Worm (Caenorhabditis elegans) whole organism, L1 larva: ENCODE results near the gene C17C3.9.

Source experiments
- Y116A8C.19 ChIP-seq: sonication (generic microtip); optimal IDR thresholded peaks from 2 replicates; lab custom pipeline; 2016; ENCODE audit warnings: missing compliant biosample characterization, missing genetic modification characterization, borderline replicate concordance
- alr-1 ChIP-seq: fragments of 200-800 bp; sonication (Bioruptor generic); optimal IDR thresholded peaks from 2 replicates; lab custom pipeline; 2018; ENCODE audit warnings: borderline replicate concordance, mild to moderate bottlenecking, missing genetic modification characterization, missing compliant biosample characterization
- ama-1 ChIP-seq: fragments of 150-350 bp; optimal IDR thresholded peaks from 2 replicates; lab custom pipeline; 2014
- ceh-63 ChIP-seq: fragments of 200-800 bp; sonication (Bioruptor generic); optimal IDR thresholded peaks from 2 replicates; lab custom pipeline; 2018; ENCODE audit warnings: mild to moderate bottlenecking, missing genetic modification characterization, missing compliant biosample characterization
- ceh-8 ChIP-seq: fragments of 200-800 bp; sonication (Bioruptor generic); optimal IDR thresholded peaks from 2 replicates; lab custom pipeline; 2018; ENCODE audit warnings: mild to moderate bottlenecking, missing genetic modification characterization, moderate library complexity, missing compliant biosample characterization
- ceh-82 ChIP-seq, 3 experiments: fragments of 150-350 bp in 1 of 3; sonication (generic microtip) in 2 of 3; optimal IDR thresholded peaks; 2 replicates each; lab custom pipeline; 2014 to 2017; ENCODE audit warnings: missing biosample characterization in 3 of 3, missing genetic modification characterization in 3 of 3
- ceh-90 ChIP-seq: sonication (generic microtip); optimal IDR thresholded peaks from 2 replicates; lab custom pipeline; 2016; ENCODE audit warnings: missing genetic modification characterization, missing compliant biosample characterization
- dpl-1 ChIP-seq, 3 experiments: fragments of 150-350 bp in 2 of 3; sonication (generic microtip) in 1 of 3; optimal IDR thresholded peaks; 2 replicates each; lab custom pipeline; 2014 to 2017; ENCODE audit warnings: missing biosample characterization in 3 of 3, missing genetic modification characterization in 3 of 3, missing genetic modification reagents in 3 of 3
- efl-1 ChIP-seq, 4 experiments: fragments of 150-350 bp; optimal IDR thresholded peaks in 3 of 4; peaks in 1 of 4; 1 replicate in 1 of 4; 2 replicates in 3 of 4; lab custom pipeline; 2014; ENCODE audit warnings: missing biosample characterization in 2 of 4, missing genetic modification characterization in 2 of 4, missing genetic modification reagents in 2 of 4
- egl-13 ChIP-seq: sonication (generic microtip); optimal IDR thresholded peaks from 2 replicates; lab custom pipeline; 2016; ENCODE audit warnings: missing genotype, missing genetic modification reagents, missing genetic modification characterization, missing compliant biosample characterization
- egl-27 ChIP-seq, 2 experiments: fragments of 150-350 bp in 1 of 2; sonication (generic microtip); optimal IDR thresholded peaks; 3 replicates each; lab custom pipeline; 2017 to 2018; ENCODE audit warnings: missing biosample characterization in 2 of 2, missing genetic modification characterization in 2 of 2, missing genetic modification reagents in 2 of 2
- elt-2 ChIP-seq: sonication (generic microtip); optimal IDR thresholded peaks from 2 replicates; lab custom pipeline; 2016; ENCODE audit warnings: missing genetic modification characterization, mild to moderate bottlenecking, inconsistent platforms, missing compliant biosample characterization, missing genetic modification reagents
- elt-3 ChIP-seq, 6 experiments: fragments of 150-350 bp in 1 of 6; sonication (generic microtip); optimal IDR thresholded peaks; 2 replicates each; lab custom pipeline; 2017 to 2018; ENCODE audit warnings: missing biosample characterization in 6 of 6, missing genetic modification characterization in 6 of 6, inconsistent platforms in 1 of 6
- ets-5 ChIP-seq: fragments of 200-800 bp; sonication (Bioruptor generic); IDR thresholded peaks from 2 replicates; pipeline ENCODE4 v1.3.6; 2022; ENCODE audit warnings: missing genetic modification characterization, missing compliant biosample characterization
- fkh-8 ChIP-seq: sonication (generic microtip); optimal IDR thresholded peaks from 2 replicates; lab custom pipeline; 2016; ENCODE audit warnings: mild to moderate bottlenecking, missing genetic modification characterization, missing compliant biosample characterization
- hpl-2 ChIP-seq: fragments of 150-350 bp; optimal IDR thresholded peaks from 2 replicates; lab custom pipeline; 2014; ENCODE audit warnings: missing biosample characterization, missing genetic modification reagents, missing genetic modification characterization
- irx-1 ChIP-seq: sonication (generic microtip); optimal IDR thresholded peaks from 2 replicates; lab custom pipeline; 2016; ENCODE audit warnings: missing genetic modification characterization, missing compliant biosample characterization
- isw-1 ChIP-seq: fragments of 200-800 bp; sonication (Bioruptor generic); IDR thresholded peaks from 2 replicates; pipeline ENCODE4 v1.3.6; 2022; ENCODE audit warnings: missing genetic modification characterization, missing compliant biosample characterization
- lin-15B ChIP-seq: fragments of 150-350 bp; sonication (generic microtip); optimal IDR thresholded peaks from 3 replicates; lab custom pipeline; 2014; ENCODE audit warnings: missing biosample characterization, missing genetic modification characterization
- lir-3 ChIP-seq: sonication (generic microtip); optimal IDR thresholded peaks from 2 replicates; lab custom pipeline; 2016; ENCODE audit warnings: mild to moderate bottlenecking, missing genetic modification characterization, moderate library complexity, missing compliant biosample characterization; ENCODE audit not compliant: poor library complexity
- lsy-2 ChIP-seq, 2 experiments: fragments of 150-350 bp; optimal IDR thresholded peaks; 2 replicates each; lab custom pipeline; 2014; ENCODE audit warnings: missing biosample characterization in 2 of 2, missing genetic modification characterization in 2 of 2
- mdl-1 ChIP-seq, 2 experiments: fragments of 150-350 bp; optimal IDR thresholded peaks; 2 replicates each; lab custom pipeline; 2014 to 2017; ENCODE audit warnings: missing biosample characterization in 2 of 2, missing genetic modification characterization in 2 of 2, inconsistent platforms in 1 of 2
- mep-1 ChIP-seq: fragments of 150-350 bp; optimal IDR thresholded peaks from 2 replicates; lab custom pipeline; 2014; ENCODE audit warnings: missing biosample characterization, missing genetic modification characterization
- nhr-11 ChIP-seq: fragments of 150-350 bp; optimal IDR thresholded peaks from 2 replicates; lab custom pipeline; 2014; ENCODE audit warnings: missing biosample characterization, missing genetic modification characterization
- nhr-19 ChIP-seq: fragments of 200-800 bp; sonication (Bioruptor generic); conservative IDR thresholded peaks from 2 replicates; pipeline ENCODE4 v1.3.6; 2022; ENCODE audit warnings: missing genetic modification characterization, missing compliant biosample characterization
- nhr-20 ChIP-seq: sonication (generic microtip); optimal IDR thresholded peaks from 2 replicates; lab custom pipeline; 2016; ENCODE audit warnings: mild to moderate bottlenecking, missing genetic modification characterization, missing compliant biosample characterization
- nhr-47 ChIP-seq: sonication (generic microtip); optimal IDR thresholded peaks from 2 replicates; lab custom pipeline; 2016; ENCODE audit warnings: mild to moderate bottlenecking, missing genetic modification characterization, moderate library complexity, missing compliant biosample characterization
- nhr-71 ChIP-seq: sonication (generic microtip); optimal IDR thresholded peaks from 2 replicates; lab custom pipeline; 2016; ENCODE audit warnings: mild to moderate bottlenecking, missing genetic modification characterization, moderate library complexity, missing compliant biosample characterization
- nhr-90 ChIP-seq: sonication (generic microtip); optimal IDR thresholded peaks from 2 replicates; lab custom pipeline; 2016; ENCODE audit warnings: mild to moderate bottlenecking, missing genetic modification characterization, missing compliant biosample characterization; ENCODE audit not compliant: poor library complexity
- pqm-1 ChIP-seq: sonication (generic microtip); optimal IDR thresholded peaks from 3 replicates; lab custom pipeline; 2017; ENCODE audit warnings: missing biosample characterization, missing genetic modification characterization
- rnt-1 ChIP-seq: sonication (generic microtip); optimal IDR thresholded peaks from 2 replicates; lab custom pipeline; 2016; ENCODE audit warnings: mild to moderate bottlenecking, missing genetic modification characterization, moderate library complexity, missing compliant biosample characterization
- skn-1 ChIP-seq: fragments of 150-350 bp; optimal IDR thresholded peaks from 2 replicates; lab custom pipeline; 2014; ENCODE audit warnings: missing biosample characterization, missing genetic modification characterization
- snpc-4 ChIP-seq: fragments of 150-350 bp; optimal IDR thresholded peaks from 2 replicates; lab custom pipeline; 2014; ENCODE audit warnings: missing biosample characterization, missing genetic modification characterization
- sox-4 ChIP-seq: sonication (generic microtip); optimal IDR thresholded peaks from 2 replicates; lab custom pipeline; 2016; ENCODE audit warnings: missing genetic modification characterization, missing compliant biosample characterization
- sup-37 ChIP-seq: fragments of 200-800 bp; sonication (Bioruptor generic); optimal IDR thresholded peaks from 2 replicates; lab custom pipeline; 2018; ENCODE audit warnings: mild to moderate bottlenecking, missing genetic modification characterization, missing compliant biosample characterization
- swsn-7 ChIP-seq: sonication (generic microtip); optimal IDR thresholded peaks from 2 replicates; lab custom pipeline; 2016; ENCODE audit warnings: missing genetic modification characterization, missing compliant biosample characterization
- tbx-2 ChIP-seq: sonication (generic microtip); optimal IDR thresholded peaks from 2 replicates; lab custom pipeline; 2016; ENCODE audit warnings: missing genetic modification characterization, missing compliant biosample characterization
- tlp-1 ChIP-seq: fragments of 150-350 bp; optimal IDR thresholded peaks from 2 replicates; lab custom pipeline; 2014; ENCODE audit warnings: missing biosample characterization, missing genetic modification characterization
- unc-86 ChIP-seq: sonication (generic microtip); optimal IDR thresholded peaks from 2 replicates; lab custom pipeline; 2016; ENCODE audit warnings: missing genetic modification characterization, missing compliant biosample characterization
- xbp-1 ChIP-seq: sonication (generic microtip); optimal IDR thresholded peaks from 2 replicates; lab custom pipeline; 2016; ENCODE audit warnings: missing genetic modification characterization, missing compliant biosample characterization
- zag-1 ChIP-seq: fragments of 150-350 bp; optimal IDR thresholded peaks from 2 replicates; lab custom pipeline; 2014; ENCODE audit warnings: missing biosample characterization, missing genetic modification characterization
- zip-4 ChIP-seq: fragments of 200-800 bp; sonication (Bioruptor generic); optimal IDR thresholded peaks from 2 replicates; lab custom pipeline; 2018; ENCODE audit warnings: mild to moderate bottlenecking, missing genetic modification characterization, moderate library complexity, missing compliant biosample characterization
- ztf-4 ChIP-seq: fragments of 150-350 bp; optimal IDR thresholded peaks from 2 replicates; lab custom pipeline; 2014; ENCODE audit warnings: missing biosample characterization, missing genetic modification characterization

The C17C3.9 gene

DNA sequence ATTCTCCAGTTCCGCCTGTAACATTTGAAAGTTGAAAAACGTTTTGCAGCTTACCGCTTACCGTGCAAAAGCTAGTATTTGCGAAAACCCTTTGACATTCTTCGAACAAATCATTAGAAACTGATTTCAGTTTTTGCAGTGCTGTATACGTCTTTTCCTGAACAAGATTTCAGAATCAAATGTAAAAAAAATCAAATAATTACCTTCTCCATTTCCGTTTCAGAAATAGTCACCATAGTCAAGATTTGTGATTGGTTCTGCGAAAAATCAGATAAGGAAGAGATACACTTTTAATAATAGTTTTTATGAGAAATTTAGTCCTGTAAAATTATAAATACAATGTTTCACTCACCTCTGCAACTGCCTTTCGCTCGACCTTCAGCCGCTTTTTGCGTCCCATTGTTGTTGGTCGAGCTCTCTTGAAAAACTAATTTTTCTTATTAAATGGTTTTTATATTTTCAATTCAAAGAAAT lies at the start of gene C17C3.9:
C17C3.9 (minus strand) TSS at position 424 of the 474 bp plus-strand sequence.
- TF ChIP-seq ama-1: no peak
- TF ChIP-seq lir-3 (tag; lab: Kevin White, UChicago): no peak
- TF ChIP-seq lsy-2 (tag; optimal IDR thresholded peaks at IDR 0.05; lab: Kevin White, UChicago): no peak
- TF ChIP-seq irx-1 (tag; lab: Kevin White, UChicago): no peak
- no peak for TF ChIP-seq nhr-47 (tag; lab: Kevin White, UChicago)
- no peak for TF ChIP-seq snpc-4
- TF ChIP-seq, all 84 proteins: peak for 0

DNA sequence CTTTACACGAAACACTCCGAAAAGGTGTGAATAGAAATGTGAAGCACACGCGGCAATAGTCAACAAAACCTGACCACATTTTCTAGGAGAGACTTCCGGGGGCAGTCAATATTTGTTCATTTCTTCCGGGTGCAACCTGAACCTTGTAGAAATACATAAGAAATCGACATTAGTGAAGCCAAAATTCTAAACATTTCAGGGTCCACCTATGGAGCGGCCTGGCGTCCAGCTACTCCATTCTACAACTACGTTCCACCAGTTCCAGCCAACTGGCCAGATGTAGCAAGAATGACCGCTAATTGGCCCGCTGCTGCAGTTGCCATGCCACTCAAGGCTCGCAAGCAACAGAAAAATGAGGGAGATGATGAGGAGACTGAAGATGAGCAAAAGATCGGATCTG lies 47.2 kb upstream of the C17C3.9 start:
- no peak for TF ChIP-seq sox-4 (tag; lab: Kevin White, UChicago)
- no peak for TF ChIP-seq Y116A8C.19
- TF ChIP-seq alr-1 (tag; lab: Kevin White, UChicago): no peak
- TF ChIP-seq skn-1 (tag; lab: Kevin White, UChicago): no peak
- TF ChIP-seq ets-5 (GFP tag; lab: Robert Waterston, UW): no peak
- TF ChIP-seq hpl-2 (GFP tag; lab: Kevin White, UChicago): no peak
- no peak for TF ChIP-seq sup-37 (GFP tag; lab: Kevin White, UChicago)
- TF ChIP-seq nhr-20 (tag; lab: Kevin White, UChicago): no peak
- TF ChIP-seq, all 84 proteins: peak for 0

DNA sequence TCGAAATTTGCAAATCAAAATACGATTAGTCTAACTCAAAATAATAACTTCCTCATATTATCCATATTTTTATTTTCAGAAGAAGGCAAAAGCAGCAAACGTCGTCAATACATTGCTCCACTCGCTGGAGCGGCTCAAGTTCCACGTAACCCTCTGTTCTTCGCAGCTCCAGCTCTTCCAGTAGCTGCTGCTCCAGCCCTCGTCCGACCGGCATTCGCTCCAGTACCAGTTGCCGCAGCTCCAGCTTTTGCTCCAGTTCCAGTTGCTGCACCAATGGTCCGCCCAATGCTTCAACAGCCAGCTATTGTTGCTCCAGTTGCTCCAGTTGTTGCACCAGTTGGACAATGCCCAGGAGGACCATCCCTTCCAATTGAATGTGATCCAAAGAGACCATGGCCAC lies 46.6 kb upstream of the C17C3.9 start:
- no peak for TF ChIP-seq mep-1 (tag; lab: Kevin White, UChicago)
- no peak for TF ChIP-seq ceh-90
- no peak for TF ChIP-seq egl-27 (tag; optimal IDR thresholded peaks at IDR 0.05; lab: Kevin White, UChicago)
- no peak for TF ChIP-seq isw-1 (GFP tag; lab: Robert Waterston, UW)
- TF ChIP-seq Y116A8C.19: no peak
- TF ChIP-seq nhr-20 (tag; lab: Kevin White, UChicago): no peak
- no peak for TF ChIP-seq swsn-7 (tag; lab: Kevin White, UChicago)
- TF ChIP-seq alr-1 (tag; lab: Kevin White, UChicago): no peak
- no peak for TF ChIP-seq ceh-82 (tag; optimal IDR thresholded peaks at IDR 0.05; lab: Kevin White, UChicago)
- no peak for TF ChIP-seq pqm-1 (tag; lab: Kevin White, UChicago)
- no peak for TF ChIP-seq sox-4 (tag; lab: Kevin White, UChicago)
- TF ChIP-seq zag-1 (tag; lab: Kevin White, UChicago): no peak
- TF ChIP-seq elt-3 (tag; optimal IDR thresholded peaks at IDR 0.05; lab: Kevin White, UChicago): no peak
- TF ChIP-seq ceh-63 (GFP tag; lab: Kevin White, UChicago): no peak
- TF ChIP-seq zip-4 (GFP tag; lab: Kevin White, UChicago): no peak
- TF ChIP-seq lin-15B (tag; lab: Kevin White, UChicago): no peak
- no peak for TF ChIP-seq nhr-71 (tag; lab: Kevin White, UChicago)
- no peak for TF ChIP-seq ceh-8 (GFP tag; lab: Kevin White, UChicago)

DNA sequence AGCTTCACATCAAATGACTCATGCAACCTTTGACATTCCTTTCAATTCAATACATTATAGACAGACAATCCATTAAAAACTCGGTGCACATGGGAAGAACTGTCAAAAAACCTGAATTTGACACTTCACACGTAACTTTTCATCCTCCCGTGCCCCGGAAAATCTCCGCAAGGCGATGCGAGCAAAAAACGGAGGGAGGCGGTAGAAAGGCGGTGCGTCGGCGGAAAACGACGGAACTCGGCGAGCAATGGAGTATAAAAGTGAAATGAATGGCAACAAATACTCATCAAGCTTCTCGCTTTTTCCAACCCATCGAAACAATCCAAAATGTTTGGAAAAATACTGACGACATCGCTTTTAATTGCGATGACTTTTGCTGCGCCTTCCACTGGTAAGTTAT lies 46.0 kb upstream of the C17C3.9 start, which contains the start of gene T25E4.1:
T25E4.1 (plus strand) TSS at position 301 of the 400 bp plus-strand sequence.
- TF ChIP-seq mdl-1 (tag; optimal IDR thresholded peaks at IDR 0.05; lab: Kevin White, UChicago) (no peak), ztf-4 (tag; lab: Kevin White, UChicago) (no peak)

DNA sequence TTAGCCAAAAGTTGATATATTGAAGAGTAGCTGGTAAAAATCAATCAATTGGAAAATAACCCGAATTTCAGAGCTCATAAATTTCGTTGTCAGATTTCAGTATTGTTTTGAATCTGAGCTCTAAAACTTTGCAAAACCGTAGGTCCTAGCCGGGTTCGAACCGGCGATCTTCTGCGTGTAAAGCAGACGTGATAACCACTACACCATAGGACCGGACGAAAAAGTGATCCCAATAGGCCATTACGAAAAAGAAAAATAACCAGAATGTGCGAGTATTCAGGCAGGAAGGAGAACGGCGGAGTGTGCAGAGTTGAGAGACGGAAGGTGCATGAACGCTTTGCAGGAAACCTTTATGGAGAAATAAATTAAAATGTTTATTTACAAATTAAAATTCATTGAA lies 45.0 kb upstream of the C17C3.9 start:
- TF ChIP-seq tlp-1 (no peak), xbp-1 (peak; percentile 5), efl-1 (optimal IDR thresholded peaks at IDR 0.05; lab: Kevin White, UChicago) (peak; percentile 28 to 51), efl-1 (GFP tag; optimal IDR thresholded peaks at IDR 0.05 in 1 of 2; lab: Kevin White, UChicago) (peak; percentile 13 to 76), ceh-82 (tag; optimal IDR thresholded peaks at IDR 0.05; lab: Kevin White, UChicago) (peak in 1 of 3 experiments; percentile 6), elt-2 (tag; lab: Kevin White, UChicago) (peak; percentile 37), elt-3 (tag; optimal IDR thresholded peaks at IDR 0.05; lab: Kevin White, UChicago) (no peak), dpl-1 (GFP tag; optimal IDR thresholded peaks at IDR 0.05; lab: Kevin White, UChicago) (peak; percentile 18 to 31 (median 29)), nhr-11 (tag; lab: Kevin White, UChicago) (no peak), nhr-19 (GFP tag; lab: Robert Waterston, UW) (0 out of 2 replicates have a peak, but pooled peaks have one; percentile 15), egl-13 (tag; lab: Kevin White, UChicago) (peak; percentile 0), unc-86 (tag; lab: Kevin White, UChicago) (no peak), nhr-90 (tag; lab: Kevin White, UChicago) (peak; percentile 10), pqm-1 (tag; lab: Kevin White, UChicago) (no peak), snpc-4 (peak; percentile 36), fkh-8 (peak; percentile 66), zip-4 (GFP tag; lab: Kevin White, UChicago) (no peak), rnt-1 (tag; lab: Kevin White, UChicago) (peak; percentile 59), tbx-2 (tag; lab: Kevin White, UChicago) (no peak)
